Worm (Caenorhabditis elegans): ENCODE data around the gene F17E9.18.

DNA sequence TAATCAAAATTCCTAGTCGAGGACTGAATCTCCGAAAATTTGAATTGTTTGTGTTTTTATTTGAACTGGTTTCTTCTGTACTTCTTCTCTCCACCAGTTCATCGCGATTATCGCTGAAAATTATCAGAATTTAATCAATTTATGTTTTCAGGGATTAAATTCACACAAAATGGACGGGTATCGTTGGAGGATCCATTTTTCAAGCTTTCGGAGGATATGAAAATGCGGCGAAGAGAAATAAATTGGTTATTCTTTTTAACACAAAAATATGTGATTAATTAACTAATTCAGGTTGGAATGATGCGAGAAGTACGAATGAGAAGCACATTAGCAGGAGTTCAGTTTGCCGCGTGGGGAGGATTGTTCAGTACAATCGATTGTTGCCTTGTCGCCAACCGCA is 49.4 kb upstream of the F17E9.18 start, which contains the start of gene timm-17B.2:
- no peak for TF ChIP-seq pha-4 (tag; optimal IDR thresholded peaks at IDR 0.05)
- TF ChIP-seq fkh-10 (GFP tag; optimal IDR thresholded peaks at IDR 0.05), result no peak
- no peak for TF ChIP-seq ttx-3 (tag; optimal IDR thresholded peaks at IDR 0.05)
- TF ChIP-seq unc-3 (GFP tag; conservative IDR thresholded peaks at IDR 0.05), result no peak
- no peak for TF ChIP-seq unc-3 (tag; optimal IDR thresholded peaks at IDR 0.05)
- no peak for TF ChIP-seq ceh-19 (GFP tag; optimal IDR thresholded peaks at IDR 0.05)

Measured in whole organism, late embryonic.